Fruit fly (Drosophila melanogaster): Measurements from ENCODE around the gene shv.

DNA sequence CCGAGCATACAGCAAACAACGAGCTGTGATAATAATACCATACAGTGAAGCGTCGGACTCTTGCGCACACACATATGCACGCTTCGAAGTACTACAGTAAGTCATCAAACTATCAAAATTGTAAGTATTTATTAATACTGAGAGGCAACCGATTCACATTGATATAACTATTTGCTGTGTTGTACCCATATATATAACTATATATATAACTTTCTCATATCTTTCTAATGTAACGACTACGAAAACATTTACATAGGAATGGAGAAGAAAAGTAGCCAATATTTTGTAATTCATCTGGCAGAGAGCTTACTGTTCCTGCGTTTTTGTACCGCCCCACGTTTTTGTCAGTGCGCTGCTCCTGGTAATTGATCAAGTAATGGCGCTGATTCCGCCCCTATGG lies 40.0 kb upstream of the shv start:
- TF ChIP-seq psq (optimal IDR thresholded peaks at IDR 0.05), result no peak
- no peak for TF ChIP-seq h (optimal IDR thresholded peaks at IDR 0.05)
